Worm (Caenorhabditis elegans): ENCODE data around the gene pdhk-2.

DNA sequence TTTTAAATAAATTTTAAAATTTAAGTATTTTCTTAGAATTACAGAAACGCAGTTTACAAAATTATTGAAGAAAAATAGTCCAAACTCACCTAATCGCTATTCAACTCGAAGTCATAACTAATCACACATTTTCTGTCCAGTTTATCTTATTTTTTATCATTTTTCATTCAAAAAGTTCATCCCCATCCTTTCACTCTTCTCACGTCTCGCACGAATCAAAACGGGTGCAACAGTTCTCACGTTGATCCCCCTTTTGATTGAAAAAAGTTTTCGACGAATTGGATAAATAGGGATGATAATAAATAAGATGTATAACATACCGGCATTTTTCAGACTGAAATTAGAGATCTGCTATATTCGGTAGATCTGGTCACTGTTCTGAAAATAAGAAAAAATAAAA, 31.5 kb downstream of the pdhk-2 start:
- TF ChIP-seq ets-4 (tag; optimal IDR thresholded peaks at IDR 0.05), result no peak
- TF ChIP-seq pha-4 (tag; optimal IDR thresholded peaks at IDR 0.05), result no peak
- TF ChIP-seq unc-55 (GFP tag; optimal IDR thresholded peaks at IDR 0.05), result no peak
- TF ChIP-seq Y22D7AL.16 (tag; optimal IDR thresholded peaks at IDR 0.05), result no peak
- TF ChIP-seq ceh-2 (tag; optimal IDR thresholded peaks at IDR 0.05), result no peak
- TF ChIP-seq dmd-4 (tag; optimal IDR thresholded peaks at IDR 0.05; ENCODE audit: borderline replicate concordance), result no peak
- no peak for TF ChIP-seq ceh-18 (tag; optimal IDR thresholded peaks at IDR 0.05)
- no peak for TF ChIP-seq rnt-1 (tag; optimal IDR thresholded peaks at IDR 0.05)
- no peak for TF ChIP-seq lin-11 (tag; optimal IDR thresholded peaks at IDR 0.05)
- TF ChIP-seq ama-1 (optimal IDR thresholded peaks at IDR 0.05), result no peak

All from whole organism, late embryonic.